Worm (Caenorhabditis elegans): Measurements from ENCODE around the gene acd-3.

ce11 chrX:14885855-14886254 is 36.8 kb downstream of the acd-3 start:
- no peak for TF ChIP-seq nhr-11 (tag; optimal IDR thresholded peaks at IDR 0.05)
- TF ChIP-seq dmd-6 (GFP tag; IDR thresholded peaks at IDR 0.05): no peak
- no peak for TF ChIP-seq lin-15B (tag; optimal IDR thresholded peaks at IDR 0.05)
- TF ChIP-seq mep-1 (tag; optimal IDR thresholded peaks at IDR 0.05): no peak
- no peak for TF ChIP-seq F10B5.3 (tag; optimal IDR thresholded peaks at IDR 0.05)

Data from whole organism, L4 larva.